Fruit fly (Drosophila melanogaster) whole organism, embryonic: ENCODE data around the gene CG8176.

Experiments
- Ada2b ChIP-seq: fragments of 200-800 bp; sonication (Bioruptor generic); IDR thresholded peaks from 2 replicates; pipeline ENCODE4 v1.3.6; 2022; ENCODE audit warnings: missing biosample characterization, missing genetic modification characterization
- CG11247 ChIP-seq: fragments of 200-800 bp; sonication (Bioruptor generic); IDR thresholded peaks from 2 replicates; pipeline ENCODE4 v1.3.6; 2022; ENCODE audit warnings: missing biosample characterization, missing genetic modification characterization
- CG12071 ChIP-seq: fragments of 200-800 bp; sonication (Bioruptor generic); optimal IDR thresholded peaks from 3 replicates; lab custom pipeline; 2018; ENCODE audit warnings: missing biosample characterization, mild to moderate bottlenecking, missing genetic modification characterization
- CG12659 ChIP-seq: fragments of 200-800 bp; sonication (Bioruptor generic); optimal IDR thresholded peaks from 3 replicates; lab custom pipeline; 2017; ENCODE audit warnings: mild to moderate bottlenecking, missing biosample characterization, missing genetic modification reagents, missing genetic modification characterization
- CG14860 ChIP-seq: fragments of 200-800 bp; sonication (Bioruptor generic); IDR thresholded peaks from 3 replicates; pipeline ENCODE4 v1.3.6; 2022; ENCODE audit warnings: missing biosample characterization, missing genetic modification characterization; ENCODE audit not compliant: partially characterized antibody
- CG1529 ChIP-seq: fragments of 200-800 bp; sonication (Bioruptor generic); optimal IDR thresholded peaks from 3 replicates; lab custom pipeline; 2018; ENCODE audit warnings: missing biosample characterization, missing genetic modification characterization
- CG1602 ChIP-seq: fragments of 200-800 bp; sonication (Bioruptor generic); optimal IDR thresholded peaks from 3 replicates; lab custom pipeline; 2016; ENCODE audit warnings: missing biosample characterization, missing genetic modification characterization
- CG16813 ChIP-seq: fragments of 200-800 bp; sonication (Bioruptor generic); IDR thresholded peaks from 3 replicates; pipeline ENCODE4 v1.3.6; 2022; ENCODE audit warnings: missing biosample characterization, missing genetic modification characterization; ENCODE audit not compliant: partially characterized antibody
- CG16815 ChIP-seq: fragments of 200-800 bp; sonication (Bioruptor generic); optimal IDR thresholded peaks from 3 replicates; lab custom pipeline; 2017; ENCODE audit warnings: missing biosample characterization, mild to moderate bottlenecking, missing genetic modification characterization
- CG1792 ChIP-seq: fragments of 200-800 bp; sonication (Bioruptor generic); optimal IDR thresholded peaks from 2 replicates; lab custom pipeline; 2016; ENCODE audit warnings: missing biosample characterization, missing genetic modification characterization
- CG18764 ChIP-seq: fragments of 200-800 bp; sonication (Bioruptor generic); optimal IDR thresholded peaks from 3 replicates; lab custom pipeline; 2016; ENCODE audit warnings: missing biosample characterization, missing genetic modification characterization
- CG2202 ChIP-seq: fragments of 200-800 bp; sonication (Bioruptor generic); optimal IDR thresholded peaks from 2 replicates; lab custom pipeline; 2018; ENCODE audit warnings: missing biosample characterization, mild to moderate bottlenecking, missing genetic modification characterization
- CG30403 ChIP-seq: fragments of 200-800 bp; sonication (Bioruptor generic); optimal IDR thresholded peaks from 3 replicates; lab custom pipeline; 2016; ENCODE audit warnings: missing biosample characterization, missing genetic modification characterization
- CG33557 ChIP-seq: fragments of 200-800 bp; sonication (Bioruptor generic); optimal IDR thresholded peaks from 2 replicates; lab custom pipeline; 2019; ENCODE audit warnings: missing biosample characterization, mild to moderate bottlenecking, missing genetic modification characterization, moderate library complexity
- CG34224 ChIP-seq: fragments of 200-800 bp; sonication (Bioruptor generic); IDR thresholded peaks from 3 replicates; pipeline ENCODE4 v1.3.6; 2022; ENCODE audit warnings: missing biosample characterization, missing genetic modification characterization; ENCODE audit not compliant: partially characterized antibody
- CG4424 ChIP-seq: fragments of 200-800 bp; sonication (Bioruptor generic); optimal IDR thresholded peaks from 3 replicates; lab custom pipeline; 2016; ENCODE audit warnings: missing biosample characterization, missing genetic modification characterization
- CG6689 ChIP-seq: fragments of 200-800 bp; sonication (Bioruptor generic); IDR thresholded peaks from 2 replicates; pipeline ENCODE4 v1.3.6; 2022; ENCODE audit warnings: missing biosample characterization, missing genetic modification characterization
- CG7745 ChIP-seq: fragments of 200-800 bp; sonication (Bioruptor generic); optimal IDR thresholded peaks from 2 replicates; lab custom pipeline; 2018; ENCODE audit warnings: missing biosample characterization, mild to moderate bottlenecking, missing genetic modification characterization, moderate library complexity
- CG7786 ChIP-seq: fragments of 200-800 bp; sonication (Bioruptor generic); optimal IDR thresholded peaks from 2 replicates; lab custom pipeline; 2016; ENCODE audit warnings: missing biosample characterization, missing genetic modification characterization
- D19B ChIP-seq: fragments of 200-800 bp; sonication (Bioruptor generic); optimal IDR thresholded peaks from 2 replicates; lab custom pipeline; 2017; ENCODE audit warnings: missing biosample characterization, mild to moderate bottlenecking, missing genetic modification characterization
- Ets65A ChIP-seq: fragments of 200-800 bp; sonication (Bioruptor generic); peaks from one replicate; lab custom pipeline; 2016; ENCODE audit warnings: missing biosample characterization, missing genetic modification characterization
- H15 ChIP-seq: fragments of 200-800 bp; sonication (Bioruptor generic); IDR thresholded peaks from 3 replicates; pipeline ENCODE4 v1.3.6; 2022; ENCODE audit warnings: missing biosample characterization, missing genetic modification characterization
- Hmx ChIP-seq: fragments of 200-800 bp; sonication (Bioruptor generic); optimal IDR thresholded peaks from 2 replicates; lab custom pipeline; 2016; ENCODE audit warnings: missing biosample characterization, missing genetic modification characterization
- Hsf ChIP-seq: fragments of 200-800 bp; sonication (Bioruptor generic); optimal IDR thresholded peaks from 3 replicates; lab custom pipeline; 2016; ENCODE audit warnings: missing biosample characterization, missing genetic modification characterization
- Med ChIP-seq: fragments of 200-800 bp; sonication (Bioruptor generic); peaks from one replicate; lab custom pipeline; 2016; ENCODE audit warnings: missing biosample characterization, missing genetic modification characterization, mild to moderate bottlenecking, inconsistent platforms, moderate library complexity
- Mes4 ChIP-seq: fragments of 200-800 bp; sonication (Bioruptor generic); optimal IDR thresholded peaks from 2 replicates; lab custom pipeline; 2016; ENCODE audit warnings: missing biosample characterization, missing genetic modification characterization
- Ravus ChIP-seq: fragments of 200-800 bp; sonication (Bioruptor generic); IDR thresholded peaks from 2 replicates; pipeline ENCODE4 v1.3.6; 2022; ENCODE audit warnings: missing biosample characterization, missing genetic modification characterization
- Spps ChIP-seq: fragments of 200-800 bp; sonication (Bioruptor generic); optimal IDR thresholded peaks from 2 replicates; lab custom pipeline; 2018; ENCODE audit warnings: missing biosample characterization, mild to moderate bottlenecking, missing genetic modification characterization
- Sry-δ ChIP-seq: fragments of 200-800 bp; sonication (Bioruptor generic); optimal IDR thresholded peaks from 2 replicates; lab custom pipeline; 2016; ENCODE audit warnings: missing biosample characterization, missing genetic modification characterization
- Trl ChIP-seq, 3 experiments: fragments of >200 bp in 2 of 3; fragments of 200-800 bp in 1 of 3; sonication (Bioruptor generic) in 1 of 3; optimal IDR thresholded peaks; 2 replicates in 1 of 3; 3 replicates in 2 of 3; lab custom pipeline; 2016 to 2017; ENCODE audit warnings: missing biosample characterization in 1 of 3, missing genetic modification characterization in 1 of 3
- abd-A ChIP-seq: fragments of 200-800 bp; sonication (Bioruptor generic); optimal IDR thresholded peaks from 3 replicates; lab custom pipeline; 2019; ENCODE audit warnings: missing biosample characterization, mild to moderate bottlenecking, missing genetic modification characterization, moderate library complexity
- br ChIP-seq: fragments of >200 bp; optimal IDR thresholded peaks from 2 replicates; lab custom pipeline; 2017
- btn ChIP-seq: fragments of 200-800 bp; sonication (Bioruptor generic); optimal IDR thresholded peaks from 2 replicates; lab custom pipeline; 2016; ENCODE audit warnings: missing biosample characterization, missing genetic modification characterization
- caup ChIP-seq: fragments of 200-800 bp; sonication (Bioruptor generic); optimal IDR thresholded peaks from 3 replicates; lab custom pipeline; 2017; ENCODE audit warnings: missing biosample characterization, mild to moderate bottlenecking, missing genetic modification characterization, moderate library complexity; ENCODE audit not compliant: severe bottlenecking
- chn ChIP-seq: fragments of 200-800 bp; sonication (Bioruptor generic); optimal IDR thresholded peaks from 2 replicates; lab custom pipeline; 2016; ENCODE audit warnings: missing biosample characterization, missing genetic modification characterization
- ci ChIP-seq: fragments of 200-800 bp; sonication (Bioruptor generic); IDR thresholded peaks from 3 replicates; pipeline ENCODE4 v1.3.6; 2022; ENCODE audit warnings: missing biosample characterization, missing genetic modification characterization
- corto ChIP-seq: fragments of 200-800 bp; sonication (Bioruptor generic); optimal IDR thresholded peaks from 2 replicates; lab custom pipeline; 2016; ENCODE audit warnings: missing biosample characterization, mild to moderate bottlenecking, missing genetic modification characterization, moderate library complexity
- da ChIP-seq: fragments of 200-800 bp; sonication (Bioruptor generic); optimal IDR thresholded peaks from 2 replicates; lab custom pipeline; 2016; ENCODE audit warnings: missing biosample characterization, missing genetic modification characterization
- disco-r ChIP-seq: fragments of 200-800 bp; sonication (Bioruptor generic); optimal IDR thresholded peaks from 2 replicates; lab custom pipeline; 2016; ENCODE audit warnings: missing biosample characterization, missing genetic modification characterization
- grn ChIP-seq: fragments of 200-800 bp; sonication (Bioruptor generic); optimal IDR thresholded peaks from 3 replicates; lab custom pipeline; 2017; ENCODE audit warnings: missing biosample characterization, missing genetic modification characterization
- mam ChIP-seq: fragments of 200-800 bp; sonication (Bioruptor generic); optimal IDR thresholded peaks from 3 replicates; lab custom pipeline; 2016; ENCODE audit warnings: missing biosample characterization, missing genetic modification characterization
- repo ChIP-seq: fragments of 200-800 bp; sonication (Bioruptor generic); optimal IDR thresholded peaks from 2 replicates; lab custom pipeline; 2016; ENCODE audit warnings: missing biosample characterization, missing genetic modification characterization
- seq ChIP-seq: fragments of 200-800 bp; sonication (Bioruptor generic); IDR thresholded peaks from 2 replicates; pipeline ENCODE4 v1.3.6; 2022; ENCODE audit warnings: missing biosample characterization, missing genetic modification characterization
- shn ChIP-seq: fragments of 200-800 bp; sonication (Bioruptor generic); optimal IDR thresholded peaks from 3 replicates; lab custom pipeline; 2016; ENCODE audit warnings: missing biosample characterization, missing genetic modification characterization
- vfl ChIP-seq: fragments of 200-800 bp; sonication (Bioruptor generic); optimal IDR thresholded peaks from 2 replicates; lab custom pipeline; 2016; ENCODE audit warnings: missing biosample characterization, missing genetic modification characterization
- wdn ChIP-seq: fragments of 200-800 bp; sonication (Bioruptor generic); IDR thresholded peaks from 2 replicates; pipeline ENCODE4 v1.3.6; 2022; ENCODE audit warnings: missing biosample characterization, missing genetic modification characterization
- yki ChIP-seq: fragments of >200 bp; optimal IDR thresholded peaks from 3 replicates; lab custom pipeline; 2018
- zf30C ChIP-seq: fragments of 200-800 bp; sonication (Bioruptor generic); optimal IDR thresholded peaks from 3 replicates; lab custom pipeline; 2018; ENCODE audit warnings: missing biosample characterization, mild to moderate bottlenecking, missing genetic modification characterization

CG8176 gene

dm6 chr3R:9559413-9560014, 43.7 kb downstream of the CG8176 start, which contains the start of the genes AP-1mu and MBD-like (continued):
- TF ChIP-seq Hmx, result peak; percentile 27
- TF ChIP-seq CG14860 (GFP tag; lab: Robert Waterston, UW), result no peak
- peak; percentile 65 for TF ChIP-seq Sry-δ (GFP tag; lab: Kevin White, UChicago)
- peak; percentile 16 for TF ChIP-seq da
- TF ChIP-seq, all 482 proteins: peak for 295

DNA sequence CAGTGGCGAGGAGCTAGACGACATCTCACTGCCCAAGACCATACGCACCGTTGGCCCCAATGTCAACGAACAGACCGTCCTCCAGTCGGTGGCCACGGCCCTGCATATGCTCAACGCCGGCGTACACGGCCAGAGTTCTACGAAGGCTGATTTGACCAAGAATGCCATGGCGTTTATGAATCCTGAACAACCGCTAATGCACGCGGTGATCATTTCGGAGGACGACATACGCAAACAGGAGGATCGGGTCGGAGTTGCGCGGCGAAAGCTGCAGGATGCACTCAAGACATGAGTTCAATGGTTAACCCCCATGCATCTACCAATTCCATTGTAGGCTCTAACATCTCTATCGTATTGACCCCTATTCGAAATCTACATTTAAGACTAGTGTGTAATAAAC, 45.3 kb downstream of the CG8176 start:
- TF ChIP-seq CG30403 (GFP tag; lab: Kevin White, UChicago) (no peak), D19B (GFP tag; lab: Kevin White, UChicago) (no peak), CG16815 (GFP tag; lab: Kevin White, UChicago) (no peak), CG33557 (GFP tag; lab: Kevin White, UChicago) (no peak), CG1529 (GFP tag; lab: Kevin White, UChicago) (no peak), btn (no peak), CG6689 (GFP tag; lab: Robert Waterston, UW) (no peak), CG12659 (no peak), CG7786 (GFP tag; lab: Kevin White, UChicago) (no peak), corto (GFP tag; lab: Kevin White, UChicago) (no peak), H15 (GFP tag; lab: Robert Waterston, UW) (no peak), yki (lab: Kevin White, UChicago) (no peak), CG1792 (no peak), CG12071 (GFP tag; lab: Kevin White, UChicago) (no peak), Med (peak; percentile 54), Hsf (GFP tag; lab: Kevin White, UChicago) (no peak), Ada2b (GFP tag; lab: Robert Waterston, UW) (0 out of 2 replicates have a peak, but pooled peaks have one; percentile 2), grn (no peak), Ets65A (peak; percentile 53), CG4424 (no peak), disco-r (GFP tag; lab: Kevin White, UChicago) (no peak), mam (GFP tag; lab: Kevin White, UChicago) (no peak), shn (GFP tag; lab: Kevin White, UChicago) (no peak), CG16813 (GFP tag; lab: Robert Waterston, UW) (0 out of 3 replicates have a peak, but pooled peaks have one; percentile 33), wdn (no peak)

- TF ChIP-seq Trl (optimal IDR thresholded peaks at IDR 0.05; lab: Kevin White, UChicago) (no peak), Trl (GFP tag; optimal IDR thresholded peaks at IDR 0.05; lab: Kevin White, UChicago) (peak; percentile 64), abd-A (tag; lab: Kevin White, UChicago) (no peak), wdn (no peak), chn (GFP tag; lab: Kevin White, UChicago) (peak; percentile 83), zf30C (GFP tag; lab: Kevin White, UChicago) (no peak), seq (GFP tag; lab: Robert Waterston, UW) (no peak), CG33557 (GFP tag; lab: Kevin White, UChicago) (peak; percentile 54), Mes4 (GFP tag; lab: Kevin White, UChicago) (peak; percentile 2), CG34224 (peak; percentile 91), repo (GFP tag; lab: Kevin White, UChicago) (no peak), Ravus (GFP tag; lab: Robert Waterston, UW) (no peak; the same call in 1 of the 2 replicates), ci (no peak), Spps (tag; lab: Kevin White, UChicago) (no peak), CG7745 (tag; lab: Kevin White, UChicago) (no peak), br (lab: Kevin White, UChicago) (no peak), caup (peak; percentile 43), CG11247 (no peak), CG2202 (no peak), vfl (GFP tag; lab: Kevin White, UChicago) (peak; percentile 52), CG1602 (GFP tag; lab: Kevin White, UChicago) (peak; percentile 62), CG18764 (GFP tag; lab: Kevin White, UChicago) (peak; percentile 33)
Measured at dm6 chr3R:9563240-9563992, 47.6 kb downstream of the CG8176 start, which contains the start of the genes CG9393 and Vps45. TSS of gene CG9393 (minus strand) at chr3R:9563673. TSS of gene Vps45 (plus strand) at chr3R:9563924.
